Worm (Caenorhabditis elegans) whole organism, young adult: ENCODE measurements around the gene K04C2.2.

Experiments used
- B0019.2 ChIP-seq: fragments of 200-800 bp; sonication (Bioruptor generic); conservative IDR thresholded peaks from 2 replicates; pipeline ENCODE4 v1.3.6; 2022; ENCODE audit warnings: missing genetic modification reagents, missing genetic modification characterization, missing compliant biosample characterization
- F23B12.7 ChIP-seq: sonication (generic microtip); optimal IDR thresholded peaks from 2 replicates; lab custom pipeline; 2017; ENCODE audit warnings: missing genetic modification characterization, mild to moderate bottlenecking, missing compliant biosample characterization, antibody characterized with exemption, moderate library complexity; ENCODE audit not compliant: insufficient read depth

ce11 chrIII:6898518-6898917 is 8.9 kb downstream of the K04C2.2 start:
- TF ChIP-seq B0019.2 (GFP tag; lab: Robert Waterston, UW) = no peak
- no peak for TF ChIP-seq F23B12.7
